Fruit fly (Drosophila melanogaster): ENCODE data around the gene CG5880.

CG5880 gene

dm6 chr3R:27092263-27092662 is 24.3 kb upstream of the CG5880 start:
- no peak for TF ChIP-seq Eip93F (GFP tag; optimal IDR thresholded peaks at IDR 0.05)
- peak; percentile 22; the same call in 1 of the 2 replicates for TF ChIP-seq CG15336 (GFP tag; IDR thresholded peaks at IDR 0.05)
- peak; percentile 19 for TF ChIP-seq CG6808 (GFP tag; optimal IDR thresholded peaks at IDR 0.05)
- no peak for TF ChIP-seq CG34406 (GFP tag; optimal IDR thresholded peaks at IDR 0.05)
- TF ChIP-seq svp (GFP tag) = peak; percentile 68
- TF ChIP-seq CG32006 (GFP tag; optimal IDR thresholded peaks at IDR 0.05) = peak; percentile 44
- TF ChIP-seq net (GFP tag; optimal IDR thresholded peaks at IDR 0.05) = peak; percentile 5
- TF ChIP-seq dsx (GFP tag; optimal IDR thresholded peaks at IDR 0.05; ENCODE audit: poor library complexity, severe bottlenecking) = peak; percentile 20
- TF ChIP-seq fd59A (GFP tag; optimal IDR thresholded peaks at IDR 0.05) = peak; percentile 3
- TF ChIP-seq vri (GFP tag; optimal IDR thresholded peaks at IDR 0.05) = peak; percentile 27
- peak; percentile 33 for TF ChIP-seq CG6792 (GFP tag; optimal IDR thresholded peaks at IDR 0.05)
- TF ChIP-seq CG8319 (GFP tag; optimal IDR thresholded peaks at IDR 0.05) = no peak
- peak; percentile 29; the same call in 1 of the 3 replicates for TF ChIP-seq CG8119 (GFP tag; IDR thresholded peaks at IDR 0.05)
- TF ChIP-seq OdsH (GFP tag; optimal IDR thresholded peaks at IDR 0.05) = peak; percentile 43
- TF ChIP-seq cyc (GFP tag; optimal IDR thresholded peaks at IDR 0.05) = peak; percentile 16
- TF ChIP-seq Sox102F (GFP tag; optimal IDR thresholded peaks at IDR 0.05) = no peak
- peak; percentile 5 for TF ChIP-seq Ets21C (GFP tag; optimal IDR thresholded peaks at IDR 0.05)
- peak; percentile 30 for TF ChIP-seq topi (GFP tag; optimal IDR thresholded peaks at IDR 0.05)
- TF ChIP-seq CG4318 (GFP tag; optimal IDR thresholded peaks at IDR 0.05) = no peak
- TF ChIP-seq CG9139 (GFP tag; optimal IDR thresholded peaks at IDR 0.05) = no peak
- TF ChIP-seq CG10631 (GFP tag; optimal IDR thresholded peaks at IDR 0.05) = peak; percentile 32
- no peak for TF ChIP-seq esn (GFP tag; optimal IDR thresholded peaks at IDR 0.05)
- peak; percentile 18 for TF ChIP-seq CG31627 (GFP tag; optimal IDR thresholded peaks at IDR 0.05)
- peak; percentile 31 for TF ChIP-seq CG3032 (tag; optimal IDR thresholded peaks at IDR 0.05)
- TF ChIP-seq CG6276 (GFP tag; optimal IDR thresholded peaks at IDR 0.05) = no peak
- no peak for TF ChIP-seq salr (GFP tag; optimal IDR thresholded peaks at IDR 0.05)
- TF ChIP-seq CG3919 (GFP tag; optimal IDR thresholded peaks at IDR 0.05) = peak; percentile 52
- peak; percentile 4 for TF ChIP-seq spab (GFP tag; optimal IDR thresholded peaks at IDR 0.05)
- TF ChIP-seq eg (GFP tag; IDR thresholded peaks at IDR 0.05) = peak; percentile 53; the same call in 2 of the 3 replicates
- peak; percentile 79 for TF ChIP-seq CG6163 (GFP tag; IDR thresholded peaks at IDR 0.05)
- peak; percentile 35 for TF ChIP-seq CG10669 (GFP tag; optimal IDR thresholded peaks at IDR 0.05)
- TF ChIP-seq acj6 (GFP tag; optimal IDR thresholded peaks at IDR 0.05) = peak; percentile 39
- peak; percentile 36 for TF ChIP-seq Hr4 (GFP tag; optimal IDR thresholded peaks at IDR 0.05)
- peak; percentile 24 to 27 for TF ChIP-seq ss (GFP tag; optimal IDR thresholded peaks at IDR 0.05)
- peak; percentile 22 for TF ChIP-seq CG1621 (tag; optimal IDR thresholded peaks at IDR 0.05)
- TF ChIP-seq Hr39 (GFP tag; optimal IDR thresholded peaks at IDR 0.05) = peak; percentile 17
- TF ChIP-seq Met (GFP tag; optimal IDR thresholded peaks at IDR 0.05) = peak; percentile 31
- TF ChIP-seq lz (GFP tag; optimal IDR thresholded peaks at IDR 0.05) = peak; percentile 1
- TF ChIP-seq Blimp-1 (GFP tag; optimal IDR thresholded peaks at IDR 0.05) = no peak
- peak; percentile 30 for TF ChIP-seq Ets96B (tag; optimal IDR thresholded peaks at IDR 0.05)
- peak; percentile 62 for TF ChIP-seq Eip78C (GFP tag)
- peak; percentile 36 for TF ChIP-seq achi (GFP tag; optimal IDR thresholded peaks at IDR 0.05)
- TF ChIP-seq Sox14 (GFP tag; optimal IDR thresholded peaks at IDR 0.05) = peak; percentile 27
- peak; percentile 25 for TF ChIP-seq pdm3 (GFP tag; optimal IDR thresholded peaks at IDR 0.05)
- TF ChIP-seq Eip75B (GFP tag; optimal IDR thresholded peaks at IDR 0.05) = peak; percentile 24
- TF ChIP-seq CG7368 (GFP tag; optimal IDR thresholded peaks at IDR 0.05) = no peak
- no peak for TF ChIP-seq CG16779 (tag; optimal IDR thresholded peaks at IDR 0.05)
- peak; percentile 12 for TF ChIP-seq CG11902 (GFP tag; optimal IDR thresholded peaks at IDR 0.05)

All from whole organism, prepupa.